Worm (Caenorhabditis elegans): Measurements from ENCODE around the gene str-87.

Gene str-87

DNA sequence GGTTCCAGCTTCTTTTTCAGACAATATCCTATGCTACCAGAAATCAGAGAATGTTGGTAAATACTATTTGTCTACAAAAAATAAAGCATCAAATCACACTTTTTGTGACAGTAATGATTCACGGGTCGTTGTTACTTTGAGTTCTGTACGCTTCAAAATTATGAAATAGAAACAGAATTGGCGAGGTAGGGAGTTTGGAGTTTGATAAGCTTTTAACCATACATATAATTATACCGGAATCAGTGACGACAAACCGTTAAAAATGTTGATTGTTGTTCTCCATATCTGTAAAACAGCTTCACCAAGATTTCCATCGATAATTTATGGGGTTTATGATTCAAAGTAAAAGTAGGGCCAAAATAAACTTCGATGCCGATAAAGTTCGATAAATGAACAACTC, 10.1 kb downstream of the str-87 start:
- no peak for TF ChIP-seq pha-4 (tag; optimal IDR thresholded peaks at IDR 0.05)
- TF ChIP-seq mep-1 (tag; optimal IDR thresholded peaks at IDR 0.05) = no peak
- no peak for TF ChIP-seq nhr-237 (tag; optimal IDR thresholded peaks at IDR 0.05)
- no peak for TF ChIP-seq elt-1 (tag; optimal IDR thresholded peaks at IDR 0.05; ENCODE audit: borderline replicate concordance, insufficient read depth)
- no peak for TF ChIP-seq sptf-1 (tag; optimal IDR thresholded peaks at IDR 0.05)
- TF ChIP-seq drap-1 (GFP tag; optimal IDR thresholded peaks at IDR 0.05) = no peak
- no peak for TF ChIP-seq nhr-28 (tag; optimal IDR thresholded peaks at IDR 0.05)
- TF ChIP-seq nhr-2 (tag; optimal IDR thresholded peaks at IDR 0.05) = no peak
- TF ChIP-seq unc-120 (tag; optimal IDR thresholded peaks at IDR 0.05; ENCODE audit: poor library complexity, severe bottlenecking) = no peak
- TF ChIP-seq blmp-1 (tag; optimal IDR thresholded peaks at IDR 0.05) = no peak
- TF ChIP-seq ztf-11 (tag; optimal IDR thresholded peaks at IDR 0.05) = no peak

DNA sequence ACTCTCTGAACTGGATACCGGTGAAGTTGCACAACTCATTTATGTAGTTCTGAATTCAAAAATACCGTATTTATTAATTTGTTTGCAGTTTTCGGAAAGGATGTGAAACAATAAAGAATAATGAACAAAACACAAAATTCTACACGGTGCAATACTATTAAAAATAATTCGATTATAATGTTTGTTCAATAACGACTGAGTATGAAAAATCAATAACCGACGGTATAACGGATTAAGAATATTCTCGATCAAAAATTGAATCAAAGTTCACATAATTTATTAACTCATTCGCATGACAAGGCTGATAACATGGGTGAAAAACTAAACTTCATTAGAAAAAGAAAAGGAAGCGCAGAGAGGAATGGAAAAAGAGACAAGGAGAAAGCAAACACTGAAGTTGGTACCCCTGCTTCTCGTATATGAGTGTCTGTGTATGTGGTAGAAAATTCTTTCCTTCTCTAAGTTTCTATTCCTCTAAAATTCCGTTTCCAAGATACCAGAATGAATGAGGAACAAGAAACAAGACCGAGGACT, 13.0 kb downstream of the str-87 start, which contains the start of gene nhr-143:
TSS of gene nhr-143 (minus strand) at position 51 of the 534 bp plus-strand sequence.
- TF ChIP-seq ceh-43 (GFP tag; optimal IDR thresholded peaks at IDR 0.05) = no peak
- no peak for TF ChIP-seq ceh-83 (GFP tag; optimal IDR thresholded peaks at IDR 0.05)
- TF ChIP-seq ceh-39 (tag; optimal IDR thresholded peaks at IDR 0.05) = no peak
- no peak for TF ChIP-seq elt-3 (tag; optimal IDR thresholded peaks at IDR 0.05)
- no peak for TF ChIP-seq bed-3 (GFP tag; optimal IDR thresholded peaks at IDR 0.05)
- TF ChIP-seq sptf-1 (tag; optimal IDR thresholded peaks at IDR 0.05) = no peak
- no peak for TF ChIP-seq elt-1 (tag; optimal IDR thresholded peaks at IDR 0.05; ENCODE audit: borderline replicate concordance, insufficient read depth)
- no peak for TF ChIP-seq sem-2 (GFP tag; optimal IDR thresholded peaks at IDR 0.05)
- TF ChIP-seq lin-32 (GFP tag; optimal IDR thresholded peaks at IDR 0.05) = no peak
- TF ChIP-seq lin-13 (tag; optimal IDR thresholded peaks at IDR 0.05) = no peak
- no peak for TF ChIP-seq mep-1 (tag; optimal IDR thresholded peaks at IDR 0.05)

DNA sequence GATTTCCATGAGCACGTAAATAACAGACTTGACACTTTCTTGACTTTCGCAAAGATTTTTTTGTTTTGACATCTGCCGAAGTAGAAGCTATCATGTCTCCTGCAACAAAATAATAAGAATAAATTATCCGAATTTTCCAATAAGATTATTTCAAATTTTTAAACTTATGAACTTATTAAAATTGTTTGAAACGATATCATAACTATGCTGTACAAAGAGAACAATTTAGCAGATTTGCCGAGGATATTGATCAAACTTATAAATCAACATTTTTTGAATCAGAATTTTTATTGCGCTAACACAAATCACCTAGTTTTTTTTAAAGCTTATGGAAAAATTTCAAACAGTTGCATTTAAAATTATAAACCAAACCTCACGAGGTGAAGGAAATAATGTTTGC, 15.7 kb downstream of the str-87 start, which contains the start of gene nhr-195:
TSS of gene nhr-195 (minus strand) at position 101 of the 400 bp plus-strand sequence.
- no peak for TF ChIP-seq snpc-4 (tag; optimal IDR thresholded peaks at IDR 0.05)
- TF ChIP-seq nhr-2 (tag; optimal IDR thresholded peaks at IDR 0.05) = no peak
- no peak for TF ChIP-seq blmp-1 (tag; optimal IDR thresholded peaks at IDR 0.05)
- no peak for TF ChIP-seq nhr-237 (tag; optimal IDR thresholded peaks at IDR 0.05)
- no peak for TF ChIP-seq elt-3 (tag; optimal IDR thresholded peaks at IDR 0.05)

DNA sequence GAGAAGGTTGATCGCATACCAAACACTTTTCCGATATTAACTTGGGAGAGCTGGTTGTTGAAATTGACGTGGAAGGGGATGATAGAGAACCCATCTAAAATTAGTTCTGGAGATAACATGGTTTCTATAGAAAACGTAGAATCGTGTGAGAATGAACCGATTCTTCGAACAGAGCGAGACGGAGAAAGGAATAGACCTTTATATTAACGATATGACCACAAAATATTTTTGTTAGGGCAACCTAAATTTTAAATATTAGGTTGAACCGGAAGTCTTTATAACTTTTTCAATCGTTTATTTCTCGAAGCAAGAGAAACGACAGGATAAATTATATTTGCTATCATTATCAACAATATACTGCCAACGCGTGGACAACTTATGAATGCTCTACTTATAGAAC, 21.9 kb downstream of the str-87 start, which contains the start of gene nhr-219:
TSS of gene nhr-219 (minus strand) at position 101 of the 400 bp plus-strand sequence.
- TF ChIP-seq unc-120 (tag; optimal IDR thresholded peaks at IDR 0.05; ENCODE audit: poor library complexity, severe bottlenecking) (no peak), cnd-1 (tag; optimal IDR thresholded peaks at IDR 0.05) (no peak), mep-1 (tag; optimal IDR thresholded peaks at IDR 0.05) (no peak), ceh-43 (GFP tag; optimal IDR thresholded peaks at IDR 0.05) (no peak), unc-39 (tag; optimal IDR thresholded peaks at IDR 0.05) (no peak), tbx-8 (GFP tag; optimal IDR thresholded peaks at IDR 0.05) (no peak), bed-3 (GFP tag; optimal IDR thresholded peaks at IDR 0.05) (no peak), snpc-4 (tag; optimal IDR thresholded peaks at IDR 0.05) (no peak), mls-2 (tag; optimal IDR thresholded peaks at IDR 0.05) (no peak), zip-8 (tag; optimal IDR thresholded peaks at IDR 0.05) (no peak), ceh-39 (tag; optimal IDR thresholded peaks at IDR 0.05) (no peak), elt-1 (tag; optimal IDR thresholded peaks at IDR 0.05; ENCODE audit: borderline replicate concordance, insufficient read depth) (no peak)

DNA sequence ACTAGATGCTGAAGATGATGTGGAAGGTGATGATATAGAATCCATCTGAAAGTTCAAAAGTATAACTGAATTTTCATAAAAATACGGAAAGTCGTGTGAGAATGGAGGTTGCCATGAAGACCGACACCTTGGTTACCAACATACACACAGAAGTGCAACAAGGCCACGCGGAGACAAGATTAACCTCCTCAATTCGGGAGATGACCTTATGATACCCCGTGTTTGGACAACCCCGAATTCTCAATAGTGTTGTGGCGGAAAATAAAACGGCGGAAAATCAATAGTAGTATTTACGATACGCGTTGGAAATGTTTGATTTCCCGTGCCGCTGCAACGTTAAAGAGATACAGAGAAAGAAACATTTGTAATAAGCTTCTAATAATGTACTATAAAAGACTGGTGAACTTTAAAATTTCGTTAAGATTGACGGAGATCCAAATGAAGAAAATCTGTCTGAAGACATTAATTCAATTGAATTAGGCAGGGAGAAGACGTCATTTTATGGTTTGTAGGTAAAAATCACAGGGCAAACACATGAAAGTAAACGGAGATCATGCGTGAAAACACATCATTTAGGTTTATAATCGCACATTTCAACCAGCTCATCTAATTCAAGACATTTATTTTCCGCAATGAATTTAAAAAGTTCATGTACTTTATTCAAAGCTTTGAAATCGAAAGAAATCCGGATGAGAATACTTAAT, 23.8 kb downstream of the str-87 start, which contains the start of gene nhr-44:
TSS of gene nhr-44 (minus strand) at position 51 of the 704 bp plus-strand sequence.
- no peak for TF ChIP-seq ces-1 (GFP tag; optimal IDR thresholded peaks at IDR 0.05)
- TF ChIP-seq elt-1 (tag; optimal IDR thresholded peaks at IDR 0.05; ENCODE audit: borderline replicate concordance, insufficient read depth) = peak; percentile 18
- peak; percentile 50 for TF ChIP-seq pha-4 (tag; optimal IDR thresholded peaks at IDR 0.05)
